Fruit fly (Drosophila melanogaster) whole organism, embryonic: ENCODE results near the gene CG4658.

Experiments
- ATbp ChIP-seq: fragments of 200-800 bp; sonication (Bioruptor generic); optimal IDR thresholded peaks from 2 replicates; lab custom pipeline; 2017; ENCODE audit warnings: missing biosample characterization, mild to moderate bottlenecking, missing genetic modification characterization, missing genetic modification reagents
- CG11695 ChIP-seq: fragments of 200-800 bp; sonication (Bioruptor generic); IDR thresholded peaks from 3 replicates; pipeline ENCODE4 v1.3.6; 2022; ENCODE audit warnings: missing biosample characterization, missing genetic modification characterization
- CG12104 ChIP-seq: fragments of 200-800 bp; sonication (Bioruptor generic); optimal IDR thresholded peaks from 3 replicates; lab custom pipeline; 2016; ENCODE audit warnings: missing biosample characterization, missing genetic modification characterization
- CG12744 ChIP-seq: fragments of 200-800 bp; sonication (Bioruptor generic); optimal IDR thresholded peaks from 2 replicates; lab custom pipeline; 2016; ENCODE audit warnings: missing biosample characterization, missing genetic modification characterization
- CG14710 ChIP-seq: fragments of 200-800 bp; sonication (Bioruptor generic); optimal IDR thresholded peaks from 3 replicates; lab custom pipeline; 2019; ENCODE audit warnings: missing biosample characterization, mild to moderate bottlenecking, missing genetic modification characterization, moderate library complexity
- CG15601 ChIP-seq: fragments of 200-800 bp; sonication (Bioruptor generic); optimal IDR thresholded peaks from 3 replicates; lab custom pipeline; 2019; ENCODE audit warnings: missing biosample characterization, mild to moderate bottlenecking, missing genetic modification characterization, moderate library complexity
- CG17361 ChIP-seq: fragments of 200-800 bp; sonication (Bioruptor generic); IDR thresholded peaks from 3 replicates; pipeline ENCODE4 v1.3.6; 2022; ENCODE audit warnings: missing biosample characterization, missing genetic modification characterization
- CG17385 ChIP-seq: fragments of 200-800 bp; sonication (Bioruptor generic); optimal IDR thresholded peaks from 3 replicates; lab custom pipeline; 2018; ENCODE audit warnings: missing biosample characterization, mild to moderate bottlenecking, missing genetic modification characterization
- CG17612 ChIP-seq: fragments of 200-800 bp; sonication (Bioruptor generic); IDR thresholded peaks from 2 replicates; pipeline ENCODE4 v1.3.6; 2022; ENCODE audit warnings: missing biosample characterization, missing genetic modification characterization
- CG3163 ChIP-seq: fragments of 200-800 bp; sonication (Bioruptor generic); optimal IDR thresholded peaks from 3 replicates; lab custom pipeline; 2016; ENCODE audit warnings: missing biosample characterization, missing genetic modification characterization
- CG32767 ChIP-seq: fragments of 200-800 bp; sonication (Bioruptor generic); IDR thresholded peaks from 2 replicates; pipeline ENCODE4 v1.3.6; 2022; ENCODE audit warnings: missing biosample characterization, missing genetic modification characterization
- CG32772 ChIP-seq: fragments of 200-800 bp; sonication (Bioruptor generic); IDR thresholded peaks from 2 replicates; pipeline ENCODE4 v1.3.6; 2022; ENCODE audit warnings: missing biosample characterization, missing genetic modification characterization
- CG3847 ChIP-seq: fragments of 200-800 bp; sonication (Bioruptor generic); IDR thresholded peaks from 2 replicates; pipeline ENCODE4 v1.3.6; 2022; ENCODE audit warnings: missing biosample characterization, missing genetic modification characterization
- CG6791 ChIP-seq: fragments of 200-800 bp; sonication (Bioruptor generic); IDR thresholded peaks from 3 replicates; pipeline ENCODE4 v1.3.6; 2022; ENCODE audit warnings: missing biosample characterization, missing genetic modification characterization; ENCODE audit not compliant: partially characterized antibody
- CG7357 ChIP-seq: fragments of 200-800 bp; sonication (Bioruptor generic); IDR thresholded peaks from 3 replicates; pipeline ENCODE4 v1.3.6; 2022; ENCODE audit warnings: missing biosample characterization, missing genetic modification characterization
- CG9609 ChIP-seq: fragments of 200-800 bp; sonication (Bioruptor generic); optimal IDR thresholded peaks from 3 replicates; lab custom pipeline; 2016; ENCODE audit warnings: missing biosample characterization, missing genetic modification characterization
- Dip3 ChIP-seq: fragments of 200-800 bp; sonication (Bioruptor generic); optimal IDR thresholded peaks from 3 replicates; lab custom pipeline; 2016; ENCODE audit warnings: missing biosample characterization, missing genetic modification characterization
- Drgx ChIP-seq: fragments of 200-800 bp; sonication (Bioruptor generic); IDR thresholded peaks from 2 replicates; pipeline ENCODE4 v1.3.6; 2022; ENCODE audit warnings: missing biosample characterization, missing genetic modification characterization
- GATAe ChIP-seq: fragments of 200-800 bp; sonication (Bioruptor generic); conservative IDR thresholded peaks from 2 replicates; pipeline ENCODE4 v1.3.6; 2022; ENCODE audit warnings: missing biosample characterization, missing genetic modification characterization
- Gug ChIP-seq: fragments of 200-800 bp; sonication (Bioruptor generic); IDR thresholded peaks from 4 replicates; pipeline ENCODE4 v1.3.6; 2022; ENCODE audit warnings: missing biosample characterization, missing genetic modification characterization
- MTF-1 ChIP-seq: fragments of 200-800 bp; sonication (Bioruptor generic); optimal IDR thresholded peaks from 2 replicates; lab custom pipeline; 2018; ENCODE audit warnings: missing biosample characterization, mild to moderate bottlenecking, missing genetic modification characterization, borderline replicate concordance
- Mad ChIP-seq: fragments of 200-800 bp; sonication (Bioruptor generic); optimal IDR thresholded peaks from 2 replicates; lab custom pipeline; 2016; ENCODE audit warnings: missing biosample characterization, missing genetic modification characterization
- Oaz ChIP-seq: fragments of 200-800 bp; sonication (Bioruptor generic); IDR thresholded peaks from 2 replicates; pipeline ENCODE4 v1.3.6; 2022; ENCODE audit warnings: missing biosample characterization, missing genetic modification characterization
- Scr ChIP-seq: fragments of 200-800 bp; sonication (Bioruptor generic); IDR thresholded peaks from 2 replicates; pipeline ENCODE4 v1.3.6; 2022; ENCODE audit warnings: missing biosample characterization, missing genetic modification characterization; ENCODE audit not compliant: partially characterized antibody
- Taf1 ChIP-seq: fragments of 200-800 bp; sonication (Bioruptor generic); IDR thresholded peaks from 2 replicates; pipeline ENCODE4 v1.3.6; 2022; ENCODE audit warnings: missing biosample characterization, missing genetic modification characterization
- Usf ChIP-seq: fragments of 200-800 bp; sonication (Bioruptor generic); optimal IDR thresholded peaks from 2 replicates; lab custom pipeline; 2017; ENCODE audit warnings: missing genotype, missing biosample characterization, missing genetic modification characterization
- ac ChIP-seq: fragments of 200-800 bp; sonication (Bioruptor generic); optimal IDR thresholded peaks from 3 replicates; lab custom pipeline; 2017; ENCODE audit warnings: missing biosample characterization, mild to moderate bottlenecking, missing genetic modification characterization
- bbx ChIP-seq: fragments of 200-800 bp; sonication (Bioruptor generic); IDR thresholded peaks from 2 replicates; pipeline ENCODE4 v1.3.6; 2022; ENCODE audit warnings: missing biosample characterization, missing genetic modification characterization; ENCODE audit not compliant: partially characterized antibody
- cato ChIP-seq: fragments of 200-800 bp; sonication (Bioruptor generic); optimal IDR thresholded peaks from 2 replicates; lab custom pipeline; 2016; ENCODE audit warnings: missing biosample characterization, missing genetic modification characterization, borderline replicate concordance
- ci ChIP-seq: fragments of 200-800 bp; sonication (Bioruptor generic); IDR thresholded peaks from 3 replicates; pipeline ENCODE4 v1.3.6; 2022; ENCODE audit warnings: missing biosample characterization, missing genetic modification characterization
- crp ChIP-seq, 2 experiments: fragments of 200-800 bp; sonication (Bioruptor generic); optimal IDR thresholded peaks; 2 replicates in 1 of 2; 3 replicates in 1 of 2; lab custom pipeline; 2017; ENCODE audit warnings: missing biosample characterization in 2 of 2, missing genetic modification characterization in 2 of 2, mild to moderate bottlenecking in 1 of 2, moderate library complexity in 1 of 2
- ems ChIP-seq: fragments of 200-800 bp; sonication (Bioruptor generic); optimal IDR thresholded peaks from 3 replicates; lab custom pipeline; 2016; ENCODE audit warnings: missing biosample characterization, missing genetic modification characterization
- eyg ChIP-seq: fragments of 200-800 bp; sonication (Bioruptor generic); optimal IDR thresholded peaks from 3 replicates; lab custom pipeline; 2016; ENCODE audit warnings: missing biosample characterization, missing genetic modification characterization
- fu2 ChIP-seq: fragments of 200-800 bp; sonication (Bioruptor generic); optimal IDR thresholded peaks from 2 replicates; lab custom pipeline; 2016; ENCODE audit warnings: missing biosample characterization, missing genetic modification characterization
- hb ChIP-seq: fragments of 200-800 bp; sonication (Bioruptor generic); IDR thresholded peaks from 3 replicates; pipeline ENCODE4 v1.3.6; 2022; ENCODE audit warnings: missing biosample characterization, missing genetic modification characterization; ENCODE audit not compliant: partially characterized antibody
- ken ChIP-seq: fragments of 200-800 bp; sonication (Bioruptor generic); IDR thresholded peaks from 3 replicates; pipeline ENCODE4 v1.3.6; 2022; ENCODE audit warnings: missing biosample characterization, missing genetic modification characterization
- lola ChIP-seq, 3 experiments: fragments of >200 bp in 2 of 3; fragments of 200-800 bp in 1 of 3; sonication (Bioruptor generic) in 1 of 3; optimal IDR thresholded peaks; 2 replicates each; lab custom pipeline; 2017 to 2019; ENCODE audit warnings: missing biosample characterization in 3 of 3, missing genetic modification characterization in 3 of 3, mild to moderate bottlenecking in 1 of 3, moderate library complexity in 1 of 3
- nerfin-2 ChIP-seq: fragments of 200-800 bp; sonication (Bioruptor generic); IDR thresholded peaks from 2 replicates; pipeline ENCODE4 v1.3.6; 2022; ENCODE audit warnings: missing biosample characterization, missing genetic modification characterization; ENCODE audit not compliant: partially characterized antibody
- nom ChIP-seq: fragments of 200-800 bp; sonication (Bioruptor generic); optimal IDR thresholded peaks from 2 replicates; lab custom pipeline; 2017; ENCODE audit warnings: missing biosample characterization, missing genetic modification characterization, mild to moderate bottlenecking, moderate library complexity, missing genetic modification reagents
- org-1 ChIP-seq: fragments of 200-800 bp; sonication (Bioruptor generic); optimal IDR thresholded peaks from 2 replicates; lab custom pipeline; 2017; ENCODE audit warnings: missing biosample characterization, missing genetic modification characterization
- p53 ChIP-seq: fragments of 200-800 bp; sonication (Bioruptor generic); optimal IDR thresholded peaks from 2 replicates; lab custom pipeline; 2016; ENCODE audit warnings: missing biosample characterization, missing genetic modification characterization
- slp2 ChIP-seq: fragments of 200-800 bp; sonication (Bioruptor generic); optimal IDR thresholded peaks from 2 replicates; lab custom pipeline; 2016; ENCODE audit warnings: missing biosample characterization, missing genetic modification characterization
- so ChIP-seq: fragments of 200-800 bp; sonication (Bioruptor generic); IDR thresholded peaks from 3 replicates; pipeline ENCODE4 v1.3.6; 2022; ENCODE audit warnings: missing biosample characterization, missing genetic modification characterization
- tin ChIP-seq: fragments of 200-800 bp; sonication (Bioruptor generic); optimal IDR thresholded peaks from 3 replicates; lab custom pipeline; 2016; ENCODE audit warnings: missing biosample characterization, missing genetic modification characterization
- tna ChIP-seq: fragments of 200-800 bp; sonication (Bioruptor generic); IDR thresholded peaks from 2 replicates; pipeline ENCODE4 v1.3.6; 2022; ENCODE audit warnings: missing biosample characterization, missing genetic modification characterization; ENCODE audit not compliant: partially characterized antibody
- wek ChIP-seq: fragments of 200-800 bp; sonication (Bioruptor generic); optimal IDR thresholded peaks from 3 replicates; lab custom pipeline; 2018; ENCODE audit warnings: missing biosample characterization, mild to moderate bottlenecking, missing genetic modification characterization, moderate library complexity
- zen ChIP-seq: fragments of 200-800 bp; sonication (Bioruptor generic); optimal IDR thresholded peaks from 3 replicates; lab custom pipeline; 2018; ENCODE audit warnings: missing biosample characterization, mild to moderate bottlenecking, missing genetic modification characterization, moderate library complexity

CG4658 gene

DNA sequence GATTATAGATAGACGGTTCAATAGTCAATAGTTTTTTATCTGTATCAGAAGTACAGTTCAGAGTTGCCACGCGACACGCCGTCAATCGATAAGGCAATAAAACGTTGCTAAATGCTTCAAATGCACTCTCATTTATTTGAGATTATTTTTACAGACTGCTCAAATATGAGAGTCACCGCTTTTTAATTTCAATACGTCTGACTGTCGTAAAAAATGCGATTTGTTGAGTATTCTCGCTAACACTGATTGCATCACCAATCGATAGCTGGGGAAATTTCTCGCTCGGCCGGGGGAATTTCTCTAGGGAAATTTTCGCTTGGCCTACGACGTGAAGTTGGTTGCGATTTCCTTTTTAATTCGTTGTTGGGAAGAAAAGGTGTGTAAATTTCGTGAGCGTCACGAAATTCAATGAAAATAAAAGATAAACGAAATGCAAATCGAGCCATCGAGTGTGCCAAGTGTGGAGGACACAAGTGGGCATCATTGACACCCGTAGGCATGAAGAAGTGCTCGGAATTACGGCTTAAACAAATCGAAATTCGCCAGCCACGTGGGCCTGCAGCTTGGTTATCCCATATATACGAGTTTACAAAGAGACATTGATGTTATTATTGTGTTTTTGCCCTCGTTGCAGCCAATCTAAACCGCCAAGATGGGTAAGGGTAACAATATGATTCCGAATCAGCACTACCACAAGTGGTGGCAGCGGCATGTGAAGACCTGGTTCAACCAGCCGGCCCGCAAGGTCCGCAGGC, 10.2 kb downstream of the CG4658 start, which contains the start of the genes Dref and RpL13 (continued):
- TF ChIP-seq bbx (GFP tag; lab: Robert Waterston, UW) (peak; percentile 68), ken (GFP tag; lab: Robert Waterston, UW) (peak; percentile 75; the same call in 2 of the 3 replicates), wek (GFP tag; lab: Kevin White, UChicago) (peak; percentile 91), CG3163 (GFP tag; lab: Kevin White, UChicago) (peak; percentile 70), p53 (GFP tag; lab: Kevin White, UChicago) (peak; percentile 73), Taf1 (no peak; the same call in 1 of the 2 replicates), org-1 (peak; percentile 91), GATAe (peak; percentile 28; the same call in 1 of the 2 replicates), tna (GFP tag; lab: Robert Waterston, UW) (peak; percentile 75; the same call in 1 of the 2 replicates), fu2 (GFP tag; lab: Kevin White, UChicago) (peak; percentile 86), CG3847 (GFP tag; lab: Robert Waterston, UW) (peak; percentile 80), CG12104 (peak; percentile 78), CG17361 (GFP tag; lab: Robert Waterston, UW) (peak; percentile 90), nerfin-2 (GFP tag; lab: Robert Waterston, UW) (peak; percentile 83), zen (tag; lab: Kevin White, UChicago) (peak; percentile 67), CG17612 (GFP tag; lab: Robert Waterston, UW) (peak; percentile 73; the same call in 1 of the 2 replicates), Drgx (peak; percentile 38; the same call in 1 of the 2 replicates), ATbp (peak; percentile 86), so (GFP tag; lab: Robert Waterston, UW) (peak; percentile 89), ac (peak; percentile 73), CG17385 (GFP tag; lab: Kevin White, UChicago) (peak; percentile 92), Oaz (peak; percentile 71), ci (peak; percentile 98), Gug (GFP tag; lab: Robert Waterston, UW) (peak; percentile 13; the same call in 1 of the 4 replicates), tin (peak; percentile 69), CG7357 (GFP tag; lab: Robert Waterston, UW) (0 out of 3 replicates have a peak, but pooled peaks have one; percentile 41), CG14710 (tag; lab: Kevin White, UChicago) (peak; percentile 92), MTF-1 (peak; percentile 96), ems (GFP tag; lab: Kevin White, UChicago) (peak; percentile 79), Usf (peak; percentile 32), eyg (peak; percentile 89), Scr (GFP tag; lab: Robert Waterston, UW) (peak; percentile 85), CG6791 (peak; percentile 69; the same call in 2 of the 3 replicates), crp (GFP tag; optimal IDR thresholded peaks at IDR 0.05; lab: Kevin White, UChicago) (peak in 1 of 2 experiments; percentile 51), Mad (GFP tag; lab: Kevin White, UChicago) (peak; percentile 87), CG11695 (peak; percentile 59; the same call in 1 of the 3 replicates), CG32772 (peak; percentile 37; the same call in 1 of the 2 replicates), cato (peak; percentile 65), lola (GFP tag; optimal IDR thresholded peaks at IDR 0.05; lab: Kevin White, UChicago) (peak in 1 of 3 experiments; percentile 61), slp2 (GFP tag; lab: Kevin White, UChicago) (peak; percentile 90), CG12744 (GFP tag; lab: Kevin White, UChicago) (peak; percentile 80), hb (GFP tag; lab: Robert Waterston, UW) (peak; percentile 76; the same call in 2 of the 3 replicates), CG15601 (peak; percentile 90), nom (GFP tag; lab: Kevin White, UChicago) (peak; percentile 92), CG32767 (peak; percentile 76), CG9609 (GFP tag; lab: Kevin White, UChicago) (peak; percentile 72), Dip3 (GFP tag; lab: Kevin White, UChicago) (peak; percentile 80)
